Worm (Caenorhabditis elegans) whole organism, midembryonic: Measurements from ENCODE around the gene srd-56.

Experiments
- T22C8.4 ChIP-seq: fragments of 200-800 bp; sonication (Bioruptor generic); IDR thresholded peaks from 2 replicates; pipeline ENCODE4 v1.3.6; 2022; ENCODE audit warnings: missing genetic modification characterization, missing compliant biosample characterization
- cog-1 ChIP-seq: sonication (generic microtip); optimal IDR thresholded peaks from 2 replicates; lab custom pipeline; 2016; ENCODE audit warnings: missing genetic modification characterization, missing compliant biosample characterization
- flt-1 ChIP-seq: fragments of 200-800 bp; sonication (Bioruptor generic); IDR thresholded peaks from 2 replicates; pipeline ENCODE4 v1.3.6; 2022; ENCODE audit warnings: missing genetic modification characterization, missing compliant biosample characterization
- klf-2 ChIP-seq: fragments of 200-800 bp; sonication (Bioruptor generic); conservative IDR thresholded peaks from 2 replicates; pipeline ENCODE4 v1.3.6; 2022; ENCODE audit warnings: missing genetic modification reagents, missing genetic modification characterization, missing compliant biosample characterization
- med-1 ChIP-seq: sonication (generic microtip); optimal IDR thresholded peaks from 2 replicates; lab custom pipeline; 2017; ENCODE audit warnings: missing genetic modification characterization, mild to moderate bottlenecking, missing compliant biosample characterization, antibody characterized with exemption, missing genetic modification reagents; ENCODE audit not compliant: insufficient read depth
- tab-1 ChIP-seq: fragments of 200-800 bp; sonication (Bioruptor generic); IDR thresholded peaks from 2 replicates; pipeline ENCODE4 v1.3.6; 2022; ENCODE audit warnings: missing genetic modification characterization, missing compliant biosample characterization

ce11 chrII:7245576-7245975 is 42.6 kb upstream of the srd-56 start, which contains the start of gene skpo-3:
- TF ChIP-seq klf-2 (GFP tag; lab: Robert Waterston, UW) = no peak
- TF ChIP-seq flt-1 (GFP tag; lab: Robert Waterston, UW) = no peak
- TF ChIP-seq T22C8.4 (GFP tag; lab: Robert Waterston, UW) = no peak
- no peak for TF ChIP-seq med-1 (GFP tag; lab: Kevin White, UChicago)
- TF ChIP-seq tab-1 (GFP tag; lab: Robert Waterston, UW) = no peak
- no peak for TF ChIP-seq cog-1
